Worm (Caenorhabditis elegans): Measurements from ENCODE around the gene oac-56.

ce11 chrIV:14334359-14334758, 16.2 kb downstream of the oac-56 start, which contains the start of gene Y67A10A.3:
- TF ChIP-seq dve-1 (tag; optimal IDR thresholded peaks at IDR 0.05), result no peak
- no peak for TF ChIP-seq nfya-1 (tag; optimal IDR thresholded peaks at IDR 0.05)
- TF ChIP-seq tbx-7 (tag; optimal IDR thresholded peaks at IDR 0.05), result no peak
- no peak for TF ChIP-seq ceh-45 (GFP tag; IDR thresholded peaks at IDR 0.05)
- TF ChIP-seq madf-2 (tag; optimal IDR thresholded peaks at IDR 0.05), result no peak
- no peak for TF ChIP-seq ceh-14 (tag; optimal IDR thresholded peaks at IDR 0.05)
- TF ChIP-seq lin-11 (tag; optimal IDR thresholded peaks at IDR 0.05), result no peak
- TF ChIP-seq C08G9.2 (tag; optimal IDR thresholded peaks at IDR 0.05), result no peak

Data from whole organism, late embryonic.